Worm (Caenorhabditis elegans): ENCODE results near the gene R06F6.8.

DNA sequence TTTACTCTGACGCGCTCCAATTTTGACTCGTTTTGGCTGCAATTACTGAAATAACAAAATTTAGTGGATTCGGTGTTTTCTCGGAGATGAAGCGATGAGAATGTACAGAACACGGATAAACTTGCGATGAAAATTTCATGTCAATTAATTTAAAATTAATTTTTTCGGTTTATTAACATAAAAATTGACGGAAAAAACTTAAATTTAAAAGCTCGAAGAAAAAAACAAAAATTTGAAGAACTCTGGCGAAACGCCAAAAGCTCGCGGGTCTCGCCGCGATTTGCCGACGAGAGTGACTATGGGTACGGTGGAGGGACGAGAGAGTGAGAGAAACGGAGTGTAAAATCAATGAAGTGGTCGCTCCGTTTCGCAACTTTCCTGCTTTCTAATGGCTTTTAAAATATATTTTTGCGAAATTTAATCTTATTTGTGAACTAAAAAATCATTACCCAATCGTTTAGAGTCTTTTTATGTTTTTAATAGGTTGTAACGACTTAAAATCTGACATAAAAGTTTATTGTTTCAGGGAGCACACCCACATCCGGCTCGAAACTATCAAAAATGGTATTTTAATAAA lies 49.0 kb upstream of the R06F6.8 start, which contains the start of the genes gmps-1 and cap-2:
- TF ChIP-seq dmd-4 (tag; optimal IDR thresholded peaks at IDR 0.05; ENCODE audit: borderline replicate concordance) (no peak), pqm-1 (tag; optimal IDR thresholded peaks at IDR 0.05) (no peak), dve-1 (tag; optimal IDR thresholded peaks at IDR 0.05) (peak; percentile 36), K02D7.2 (tag; optimal IDR thresholded peaks at IDR 0.05) (no peak), pax-1 (tag; optimal IDR thresholded peaks at IDR 0.05) (peak; percentile 56)

Data from whole organism, late embryonic.